Fruit fly (Drosophila melanogaster) whole organism: ENCODE data around the gene Acp65Aa.
"Not testable (repeated sequence)": the region's sequence is repeated elsewhere in the genome, so short reads cannot be mapped to it uniquely, and the experiment has no call there.

Experiments used
- EcR ChIP-seq, 2 experiments: fragments of >200 bp; optimal IDR thresholded peaks; 2 replicates each; lab custom pipeline; 2017; ENCODE audit warnings: missing biosample characterization in 2 of 2, missing genetic modification characterization in 2 of 2, missing genetic modification reagents in 2 of 2
- pan ChIP-seq: fragments of >200 bp; optimal IDR thresholded peaks from 2 replicates; lab custom pipeline; 2017
- psq ChIP-seq: fragments of >200 bp; optimal IDR thresholded peaks from 2 replicates; lab custom pipeline; 2017
- usp ChIP-seq: fragments of >200 bp; optimal IDR thresholded peaks from 2 replicates; lab custom pipeline; 2017; ENCODE audit warnings: missing biosample characterization, missing genetic modification characterization, mixed read lengths

dm6 chr3L:6149248-6149647 is 3.3 kb downstream of the Acp65Aa start, which contains the start of gene Lcp65Ab1:
- TF ChIP-seq psq (lab: Kevin White, UChicago); pan (lab: Kevin White, UChicago); usp (GFP tag; lab: Kevin White, UChicago); EcR (GFP tag; optimal IDR thresholded peaks at IDR 0.05; lab: Kevin White, UChicago): not testable (repeated sequence)
